Fruit fly (Drosophila melanogaster): ENCODE measurements around the gene Rh2.

DNA sequence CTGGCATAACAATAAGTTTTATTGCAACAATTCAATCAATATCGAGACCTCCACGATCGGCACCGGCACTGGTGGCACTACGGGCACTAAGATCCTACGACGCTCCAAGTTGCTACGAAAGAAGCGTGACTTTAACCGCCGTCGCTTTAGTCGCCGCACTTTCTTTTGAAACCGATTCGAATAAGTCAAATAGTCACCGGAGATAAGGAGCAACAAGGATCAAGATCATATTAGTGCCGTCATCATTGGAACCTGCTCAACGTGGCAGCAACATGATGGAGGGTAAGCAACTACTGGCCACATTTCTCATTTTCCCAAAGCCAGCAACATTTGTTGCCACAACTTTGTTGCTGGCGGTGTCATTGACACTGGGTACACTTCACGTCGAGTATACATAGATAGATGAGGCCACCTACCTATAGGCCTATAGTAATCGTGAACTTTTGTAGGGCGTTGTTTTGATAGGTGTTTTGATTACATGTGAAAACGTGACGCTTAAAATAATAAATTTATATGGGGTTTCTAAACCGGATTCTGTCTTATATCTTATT is 16.5 kb downstream of the Rh2 start:
- TF ChIP-seq Snoo (tag; optimal IDR thresholded peaks at IDR 0.05) (no peak), CG12605 (GFP tag; IDR thresholded peaks at IDR 0.05) (no peak), EcR (GFP tag; optimal IDR thresholded peaks at IDR 0.05) (peak; percentile 40), fd96Ca (GFP tag; IDR thresholded peaks at IDR 0.05) (no peak), CG17806 (tag; optimal IDR thresholded peaks at IDR 0.05) (no peak), CG14655 (GFP tag; optimal IDR thresholded peaks at IDR 0.05) (no peak), Ets98B (GFP tag; IDR thresholded peaks at IDR 0.05) (no peak), CG10348 (GFP tag; IDR thresholded peaks at IDR 0.05) (no peak), CG4496 (GFP tag; IDR thresholded peaks at IDR 0.05) (no peak), rn (GFP tag; IDR thresholded peaks at IDR 0.05) (no peak), D1 (tag; optimal IDR thresholded peaks at IDR 0.05) (no peak)
